Worm (Caenorhabditis elegans) whole organism, L4 larva: ENCODE data around the gene hpo-30.

ENCODE experiments used
- T26A8.4 ChIP-seq: fragments of 200-800 bp; sonication (Bioruptor generic); IDR thresholded peaks from 2 replicates; pipeline ENCODE4 v1.3.6; 2022; ENCODE audit warnings: missing genetic modification characterization, missing compliant biosample characterization
- ZK546.5 ChIP-seq, 2 experiments: sonication (generic microtip); optimal IDR thresholded peaks; 2 replicates each; lab custom pipeline; 2017; ENCODE audit warnings: missing biosample characterization in 2 of 2, missing genetic modification characterization in 2 of 2
- aha-1 ChIP-seq: fragments of 150-350 bp; peaks from one replicate; lab custom pipeline; 2014; ENCODE audit warnings: missing biosample characterization, missing genetic modification characterization
- ama-1 ChIP-seq: fragments of 150-350 bp; optimal IDR thresholded peaks from 2 replicates; lab custom pipeline; 2014; ENCODE audit warnings: inconsistent platforms, mixed read lengths
- arid-1 ChIP-seq: fragments of 200-800 bp; sonication (Bioruptor generic); conservative IDR thresholded peaks from 2 replicates; pipeline ENCODE4 v1.3.6; 2022; ENCODE audit warnings: missing genetic modification reagents, missing genetic modification characterization, missing compliant biosample characterization
- dpl-1 ChIP-seq: fragments of 150-350 bp; optimal IDR thresholded peaks from 2 replicates; lab custom pipeline; 2014; ENCODE audit warnings: missing biosample characterization, missing genetic modification reagents, missing genetic modification characterization
- mep-1 ChIP-seq: fragments of 150-350 bp; sonication (generic microtip); optimal IDR thresholded peaks from 3 replicates; lab custom pipeline; 2014; ENCODE audit warnings: missing biosample characterization, missing genetic modification characterization
- mxl-2 ChIP-seq: fragments of 200-800 bp; sonication (Bioruptor generic); conservative IDR thresholded peaks from 2 replicates; pipeline ENCODE4 v1.3.6; 2022; ENCODE audit warnings: missing genetic modification reagents, missing genetic modification characterization, missing compliant biosample characterization
- nhr-11 ChIP-seq: fragments of 150-350 bp; optimal IDR thresholded peaks from 2 replicates; lab custom pipeline; 2014; ENCODE audit warnings: missing biosample characterization, missing genetic modification characterization
- nhr-28 ChIP-seq: fragments of 150-350 bp; optimal IDR thresholded peaks from 2 replicates; lab custom pipeline; 2014; ENCODE audit warnings: missing biosample characterization, missing genetic modification characterization

- TF ChIP-seq ZK546.5 (tag; optimal IDR thresholded peaks at IDR 0.05; lab: Kevin White, UChicago): no peak
- no peak for TF ChIP-seq mep-1 (tag; lab: Kevin White, UChicago)
- no peak for TF ChIP-seq T26A8.4
- TF ChIP-seq arid-1 (GFP tag; lab: Robert Waterston, UW): no peak
- TF ChIP-seq nhr-11: no peak
- no peak for TF ChIP-seq ama-1 (lab: Kevin White, UChicago)
- TF ChIP-seq mxl-2 (GFP tag; lab: Robert Waterston, UW): no peak
- peak; percentile 48 for TF ChIP-seq nhr-28 (tag; lab: Kevin White, UChicago)
- TF ChIP-seq aha-1: peak; percentile 70
- TF ChIP-seq dpl-1 (GFP tag; lab: Kevin White, UChicago): no peak
Observed at ce11 chrV:12298184-12298583, 12.0 kb downstream of the hpo-30 start.
